Worm (Caenorhabditis elegans) whole organism, L4 larva: ENCODE results near the gene klf-1.

Source experiments
- Y5F2A.4 ChIP-seq: fragments of 200-800 bp; sonication (Bioruptor generic); optimal IDR thresholded peaks from 2 replicates; lab custom pipeline; 2018; ENCODE audit warnings: mild to moderate bottlenecking, missing genetic modification characterization, missing compliant biosample characterization
- hif-1 ChIP-seq, 2 experiments: sonication (generic microtip); optimal IDR thresholded peaks; 2 replicates each; lab custom pipeline; 2016 to 2017; ENCODE audit warnings: missing compliant biosample characterization in 2 of 2, missing genetic modification characterization in 2 of 2, missing genetic modification reagents in 2 of 2, missing genotype in 2 of 2, mild to moderate bottlenecking in 1 of 2

- no peak for TF ChIP-seq hif-1 (tag; optimal IDR thresholded peaks at IDR 0.05; lab: Kevin White, UChicago)
- TF ChIP-seq Y5F2A.4 = no peak
These were observed 6.2 kb upstream of the klf-1 start for ce11 chrIII:2868416-2868815.
